Fruit fly (Drosophila melanogaster) whole organism, embryonic: Measurements from ENCODE around the gene Rbbp5.

Experiments used
- Abd-B ChIP-seq: fragments of 200-800 bp; sonication (Bioruptor generic); optimal IDR thresholded peaks from 2 replicates; lab custom pipeline; 2018; ENCODE audit warnings: missing biosample characterization, mild to moderate bottlenecking, missing genetic modification characterization, moderate library complexity
- Bteb2 ChIP-seq: fragments of 200-800 bp; sonication (Bioruptor generic); optimal IDR thresholded peaks from 2 replicates; lab custom pipeline; 2016; ENCODE audit warnings: missing biosample characterization, missing genetic modification characterization
- CG11504 ChIP-seq: fragments of 200-800 bp; sonication (Bioruptor generic); optimal IDR thresholded peaks from 3 replicates; lab custom pipeline; 2019; ENCODE audit warnings: missing biosample characterization, mild to moderate bottlenecking, missing genetic modification characterization, moderate library complexity
- CG12071 ChIP-seq: fragments of 200-800 bp; sonication (Bioruptor generic); optimal IDR thresholded peaks from 3 replicates; lab custom pipeline; 2018; ENCODE audit warnings: missing biosample characterization, mild to moderate bottlenecking, missing genetic modification characterization
- CG12219 ChIP-seq: fragments of 200-800 bp; sonication (Bioruptor generic); optimal IDR thresholded peaks from 3 replicates; lab custom pipeline; 2018; ENCODE audit warnings: missing biosample characterization, mild to moderate bottlenecking, missing genetic modification characterization
- CG1233 ChIP-seq: fragments of 200-800 bp; sonication (Bioruptor generic); optimal IDR thresholded peaks from 4 replicates; lab custom pipeline; 2018; ENCODE audit warnings: missing biosample characterization, mild to moderate bottlenecking, missing genetic modification characterization
- CG12769 ChIP-seq: fragments of 200-800 bp; sonication (Bioruptor generic); optimal IDR thresholded peaks from 2 replicates; lab custom pipeline; 2019; ENCODE audit warnings: missing biosample characterization, mild to moderate bottlenecking, missing genetic modification characterization, moderate library complexity
- CG14014 ChIP-seq: fragments of 200-800 bp; sonication (Bioruptor generic); IDR thresholded peaks from 2 replicates; pipeline ENCODE4 v1.3.6; 2022; ENCODE audit warnings: missing biosample characterization, missing genetic modification characterization
- CG14710 ChIP-seq: fragments of 200-800 bp; sonication (Bioruptor generic); optimal IDR thresholded peaks from 3 replicates; lab custom pipeline; 2019; ENCODE audit warnings: missing biosample characterization, mild to moderate bottlenecking, missing genetic modification characterization, moderate library complexity
- CG14965 ChIP-seq: fragments of 200-800 bp; sonication (Bioruptor generic); optimal IDR thresholded peaks from 2 replicates; lab custom pipeline; 2016; ENCODE audit warnings: missing biosample characterization, missing genetic modification characterization, borderline replicate concordance
- CG15011 ChIP-seq: fragments of 200-800 bp; sonication (Bioruptor generic); optimal IDR thresholded peaks from 3 replicates; lab custom pipeline; 2018; ENCODE audit warnings: missing biosample characterization, mild to moderate bottlenecking, missing genetic modification characterization
- CG1529 ChIP-seq: fragments of 200-800 bp; sonication (Bioruptor generic); optimal IDR thresholded peaks from 3 replicates; lab custom pipeline; 2018; ENCODE audit warnings: missing biosample characterization, missing genetic modification characterization
- CG17912 ChIP-seq: fragments of 200-800 bp; sonication (Bioruptor generic); optimal IDR thresholded peaks from 2 replicates; lab custom pipeline; 2018; ENCODE audit warnings: missing biosample characterization, mild to moderate bottlenecking, missing genetic modification characterization
- CG30020 ChIP-seq: fragments of 200-800 bp; optimal IDR thresholded peaks from 2 replicates; lab custom pipeline; 2019; ENCODE audit warnings: missing biosample characterization, mild to moderate bottlenecking, missing genetic modification characterization, moderate library complexity
- CG30403 ChIP-seq: fragments of 200-800 bp; sonication (Bioruptor generic); optimal IDR thresholded peaks from 3 replicates; lab custom pipeline; 2016; ENCODE audit warnings: missing biosample characterization, missing genetic modification characterization
- CG3995 ChIP-seq: fragments of 200-800 bp; sonication (Bioruptor generic); optimal IDR thresholded peaks from 3 replicates; lab custom pipeline; 2016; ENCODE audit warnings: missing biosample characterization, missing genetic modification characterization
- CG6175 ChIP-seq: fragments of 200-800 bp; sonication (Bioruptor generic); IDR thresholded peaks from 3 replicates; pipeline ENCODE4 v1.3.6; 2022; ENCODE audit warnings: missing biosample characterization, missing genetic modification characterization
- CG8281 ChIP-seq: fragments of 200-800 bp; sonication (Bioruptor generic); optimal IDR thresholded peaks from 2 replicates; lab custom pipeline; 2018; ENCODE audit warnings: missing biosample characterization, mild to moderate bottlenecking, missing genetic modification characterization, moderate library complexity
- CG8290 ChIP-seq, 3 experiments: fragments of 200-800 bp; sonication (Bioruptor generic); optimal IDR thresholded peaks; 2 replicates each; lab custom pipeline; 2016 to 2019; ENCODE audit warnings: missing biosample characterization in 3 of 3, missing genetic modification characterization in 3 of 3, mild to moderate bottlenecking in 2 of 3, moderate library complexity in 1 of 3
- Eip74EF ChIP-seq, 2 experiments: fragments of 200-800 bp in 1 of 2; fragments of >200 bp in 1 of 2; sonication (Bioruptor generic) in 1 of 2; optimal IDR thresholded peaks; 2 replicates each; lab custom pipeline; 2017 to 2019; ENCODE audit warnings: missing biosample characterization in 2 of 2, missing genetic modification characterization in 2 of 2, mild to moderate bottlenecking in 1 of 2, moderate library complexity in 1 of 2
- Fer1 ChIP-seq: fragments of 200-800 bp; sonication (Bioruptor generic); optimal IDR thresholded peaks from 2 replicates; lab custom pipeline; 2017; ENCODE audit warnings: missing biosample characterization, mild to moderate bottlenecking, missing genetic modification characterization
- Fer2 ChIP-seq: fragments of 200-800 bp; sonication (Bioruptor generic); optimal IDR thresholded peaks from 2 replicates; lab custom pipeline; 2018; ENCODE audit warnings: missing biosample characterization, mild to moderate bottlenecking, missing genetic modification characterization, moderate library complexity
- Gsc ChIP-seq: fragments of 200-800 bp; sonication (Bioruptor generic); IDR thresholded peaks from 2 replicates; pipeline ENCODE4 v1.3.6; 2022; ENCODE audit warnings: missing biosample characterization, missing genetic modification characterization
- HLH3B ChIP-seq: fragments of 200-800 bp; sonication (Bioruptor generic); IDR thresholded peaks from 2 replicates; pipeline ENCODE4 v1.3.6; 2022; ENCODE audit warnings: missing biosample characterization, missing genetic modification characterization
- Kr ChIP-seq: fragments of 200-800 bp; sonication (Bioruptor generic); optimal IDR thresholded peaks from 2 replicates; lab custom pipeline; 2017; ENCODE audit warnings: missing biosample characterization, mild to moderate bottlenecking, missing genetic modification characterization
- Mrtf ChIP-seq: fragments of 200-800 bp; sonication (Bioruptor generic); IDR thresholded peaks from 3 replicates; pipeline ENCODE4 v1.3.6; 2022; ENCODE audit warnings: missing biosample characterization, missing genetic modification characterization
- NfI ChIP-seq: fragments of 200-800 bp; sonication (Bioruptor generic); optimal IDR thresholded peaks from 3 replicates; lab custom pipeline; 2018; ENCODE audit warnings: missing biosample characterization, mild to moderate bottlenecking, missing genetic modification characterization, moderate library complexity
- Sox102F ChIP-seq: fragments of 200-800 bp; sonication (Bioruptor generic); optimal IDR thresholded peaks from 2 replicates; lab custom pipeline; 2018; ENCODE audit warnings: missing biosample characterization, mild to moderate bottlenecking, missing genetic modification characterization, moderate library complexity
- Sry-δ ChIP-seq: fragments of 200-800 bp; sonication (Bioruptor generic); optimal IDR thresholded peaks from 2 replicates; lab custom pipeline; 2016; ENCODE audit warnings: missing biosample characterization, missing genetic modification characterization
- bigmax ChIP-seq: fragments of 200-800 bp; sonication (Bioruptor generic); optimal IDR thresholded peaks from 2 replicates; lab custom pipeline; 2018; ENCODE audit warnings: missing biosample characterization, mild to moderate bottlenecking, missing genetic modification characterization
- chif ChIP-seq, 2 experiments: fragments of 200-800 bp; sonication (Bioruptor generic); optimal IDR thresholded peaks; 3 replicates each; lab custom pipeline; 2016; ENCODE audit warnings: missing biosample characterization in 2 of 2, missing genetic modification characterization in 2 of 2
- croc ChIP-seq: fragments of 200-800 bp; sonication (Bioruptor generic); conservative IDR thresholded peaks from 3 replicates; pipeline ENCODE4 v1.3.6; 2022; ENCODE audit warnings: missing biosample characterization, missing genetic modification characterization
- en ChIP-seq: fragments of 200-800 bp; sonication (Bioruptor generic); optimal IDR thresholded peaks from 2 replicates; lab custom pipeline; 2016; ENCODE audit warnings: missing biosample characterization, missing genetic modification characterization
- eyg ChIP-seq: fragments of 200-800 bp; sonication (Bioruptor generic); optimal IDR thresholded peaks from 3 replicates; lab custom pipeline; 2016; ENCODE audit warnings: missing biosample characterization, missing genetic modification characterization
- gt ChIP-seq: fragments of 200-800 bp; sonication (Bioruptor generic); IDR thresholded peaks from 2 replicates; pipeline ENCODE4 v1.3.6; 2022; ENCODE audit warnings: missing biosample characterization, missing genetic modification characterization
- her ChIP-seq: fragments of 200-800 bp; sonication (Bioruptor generic); optimal IDR thresholded peaks from 2 replicates; lab custom pipeline; 2016; ENCODE audit warnings: missing biosample characterization, missing genetic modification characterization
- insv ChIP-seq, 2 experiments: fragments of 200-800 bp; sonication (Bioruptor generic); optimal IDR thresholded peaks; 3 replicates each; lab custom pipeline; 2016 to 2018; ENCODE audit warnings: missing biosample characterization in 2 of 2, missing genetic modification characterization in 2 of 2
- kay ChIP-seq: fragments of 200-800 bp; sonication (Bioruptor generic); optimal IDR thresholded peaks from 2 replicates; lab custom pipeline; 2016; ENCODE audit warnings: missing biosample characterization, missing genetic modification characterization
- p53 ChIP-seq: fragments of 200-800 bp; sonication (Bioruptor generic); optimal IDR thresholded peaks from 2 replicates; lab custom pipeline; 2016; ENCODE audit warnings: missing biosample characterization, missing genetic modification characterization
- pan ChIP-seq, 4 experiments: fragments of >200 bp in 3 of 4; fragments of 200-800 bp in 1 of 4; sonication (Bioruptor generic) in 1 of 4; optimal IDR thresholded peaks in 3 of 4; IDR thresholded peaks in 1 of 4; 2 replicates each; pipeline versions ENCODE4 v1.3.6 to Lab custom; 2017 to 2022; ENCODE audit warnings: missing biosample characterization in 2 of 4, missing genetic modification characterization in 2 of 4, mixed read lengths in 1 of 4
- peb ChIP-seq: fragments of 200-800 bp; sonication (Bioruptor generic); IDR thresholded peaks from 2 replicates; pipeline ENCODE4 v1.3.6; 2022; ENCODE audit warnings: missing biosample characterization, missing genetic modification characterization
- phol ChIP-seq: fragments of 200-800 bp; sonication (Bioruptor generic); optimal IDR thresholded peaks from 3 replicates; lab custom pipeline; 2018; ENCODE audit warnings: missing biosample characterization, mild to moderate bottlenecking, missing genetic modification characterization, moderate library complexity
- sima ChIP-seq: fragments of 200-800 bp; sonication (Bioruptor generic); optimal IDR thresholded peaks from 2 replicates; lab custom pipeline; 2016; ENCODE audit warnings: missing biosample characterization, missing genetic modification characterization
- slp2 ChIP-seq: fragments of 200-800 bp; sonication (Bioruptor generic); optimal IDR thresholded peaks from 2 replicates; lab custom pipeline; 2016; ENCODE audit warnings: missing biosample characterization, missing genetic modification characterization
- ssp ChIP-seq: fragments of 200-800 bp; sonication (Bioruptor generic); IDR thresholded peaks from 2 replicates; pipeline ENCODE4 v1.3.6; 2022; ENCODE audit warnings: missing biosample characterization, missing genetic modification characterization
- usp ChIP-seq: fragments of >200 bp; optimal IDR thresholded peaks from 2 replicates; lab custom pipeline; 2017; ENCODE audit warnings: missing biosample characterization, missing genetic modification characterization
- wor ChIP-seq: fragments of 200-800 bp; sonication (Bioruptor generic); IDR thresholded peaks from 2 replicates; pipeline ENCODE4 v1.3.6; 2022; ENCODE audit warnings: missing biosample characterization, missing genetic modification characterization

Rbbp5 gene

dm6 chr3L:20309758-20310733 lies 37.7 kb downstream of the Rbbp5 start (continued):
- peak; percentile 5 for TF ChIP-seq p53 (GFP tag; lab: Kevin White, UChicago)
- peak; percentile 20 for TF ChIP-seq Fer1 (GFP tag; lab: Kevin White, UChicago)
- TF ChIP-seq CG12769 (tag; lab: Kevin White, UChicago): peak; percentile 44
- TF ChIP-seq gt (GFP tag; lab: Robert Waterston, UW): no peak
- TF ChIP-seq en (GFP tag; lab: Kevin White, UChicago): no peak
- TF ChIP-seq CG11504 (tag; lab: Kevin White, UChicago): no peak
- TF ChIP-seq Sry-δ (GFP tag; lab: Kevin White, UChicago): peak; percentile 79
- TF ChIP-seq slp2 (GFP tag; lab: Kevin White, UChicago): peak; percentile 34
- peak; percentile 63 for TF ChIP-seq phol (tag; lab: Kevin White, UChicago)
- no peak for TF ChIP-seq CG6175
- TF ChIP-seq peb: no peak
- TF ChIP-seq CG17912 (GFP tag; lab: Kevin White, UChicago): no peak
- TF ChIP-seq Gsc (GFP tag; lab: Robert Waterston, UW): no peak
- TF ChIP-seq kay (GFP tag; lab: Kevin White, UChicago): peak; percentile 10
- no peak for TF ChIP-seq CG8290 (GFP tag; optimal IDR thresholded peaks at IDR 0.05; lab: Kevin White, UChicago)
- TF ChIP-seq CG8290 (tag; optimal IDR thresholded peaks at IDR 0.05; lab: Kevin White, UChicago): peak in 1 of 2 experiments; percentile 75
- TF ChIP-seq Eip74EF (GFP tag; optimal IDR thresholded peaks at IDR 0.05; lab: Kevin White, UChicago): no peak
- 0 out of 2 replicates have a peak, but pooled peaks have one; percentile 14 for TF ChIP-seq CG14014
- TF ChIP-seq pan (optimal IDR thresholded peaks at IDR 0.05; lab: Kevin White, UChicago): no peak
- TF ChIP-seq pan (GFP tag; optimal IDR thresholded peaks at IDR 0.05 in 1 of 2, IDR thresholded peaks at IDR 0.05 in 1 of 2): no peak
- no peak for TF ChIP-seq Fer2 (tag; lab: Kevin White, UChicago)
- peak; percentile 72 for TF ChIP-seq her (GFP tag; lab: Kevin White, UChicago)
- TF ChIP-seq Kr (GFP tag; lab: Kevin White, UChicago): no peak
- no peak for TF ChIP-seq usp (GFP tag; lab: Kevin White, UChicago)
- peak; percentile 48 for TF ChIP-seq Bteb2 (GFP tag; lab: Kevin White, UChicago)
- peak in 1 of 2 experiments; percentile 42 for TF ChIP-seq insv (GFP tag; optimal IDR thresholded peaks at IDR 0.05; lab: Kevin White, UChicago)
- peak; percentile 32 for TF ChIP-seq NfI (GFP tag; lab: Kevin White, UChicago)
- TF ChIP-seq ssp: peak; percentile 43
- peak; percentile 54 for TF ChIP-seq CG30403 (GFP tag; lab: Kevin White, UChicago)
- TF ChIP-seq HLH3B (GFP tag; lab: Robert Waterston, UW): no peak
- TF ChIP-seq CG12219 (GFP tag; lab: Kevin White, UChicago): no peak
- no peak for TF ChIP-seq wor (GFP tag; lab: Robert Waterston, UW)
- no peak for TF ChIP-seq Abd-B
- peak; percentile 33 for TF ChIP-seq CG30020 (tag; lab: Kevin White, UChicago)
- no peak for TF ChIP-seq eyg (GFP tag; lab: Kevin White, UChicago)
- TF ChIP-seq sima (GFP tag; lab: Kevin White, UChicago): no peak
- TF ChIP-seq CG14965 (GFP tag; lab: Kevin White, UChicago): no peak
- TF ChIP-seq CG15011 (GFP tag; lab: Kevin White, UChicago): no peak
- no peak for TF ChIP-seq CG8281 (tag; lab: Kevin White, UChicago)
- no peak for TF ChIP-seq CG1529
- TF ChIP-seq bigmax (GFP tag; lab: Kevin White, UChicago): peak; percentile 18
- TF ChIP-seq CG12071 (GFP tag; lab: Kevin White, UChicago): no peak
- TF ChIP-seq Sox102F (GFP tag; lab: Kevin White, UChicago): no peak
- TF ChIP-seq croc (GFP tag; lab: Robert Waterston, UW): no peak
- TF ChIP-seq CG1233: no peak
- peak; percentile 80 for TF ChIP-seq CG14710 (tag; lab: Kevin White, UChicago)
- peak; percentile 55 for TF ChIP-seq CG3995
- TF ChIP-seq Mrtf (GFP tag; lab: Robert Waterston, UW): no peak
- peak; percentile 25 to 49 for TF ChIP-seq chif (GFP tag; optimal IDR thresholded peaks at IDR 0.05; lab: Kevin White, UChicago)
